Worm (Caenorhabditis elegans): ENCODE data around the gene C17H12.3.

Gene C17H12.3

ce11 chrIV:6767240-6767639 lies 28.2 kb downstream of the C17H12.3 start (continued):
- TF ChIP-seq fos-1 (tag; optimal IDR thresholded peaks at IDR 0.05) (peak; percentile 25), nhr-12 (tag; optimal IDR thresholded peaks at IDR 0.05) (no peak), sup-37 (GFP tag; optimal IDR thresholded peaks at IDR 0.05) (no peak), pag-3 (tag; optimal IDR thresholded peaks at IDR 0.05; ENCODE audit: borderline replicate concordance, insufficient read depth) (no peak), hpl-2 (GFP tag; optimal IDR thresholded peaks at IDR 0.05) (no peak), aly-2 (tag; optimal IDR thresholded peaks at IDR 0.05) (no peak), mep-1 (tag; optimal IDR thresholded peaks at IDR 0.05) (peak; percentile 54), Y116A8C.19 (tag; optimal IDR thresholded peaks at IDR 0.05; ENCODE audit: borderline replicate concordance) (no peak), nhr-47 (tag; optimal IDR thresholded peaks at IDR 0.05) (peak; percentile 42), C04F5.9 (tag; optimal IDR thresholded peaks at IDR 0.05) (no peak), mdl-1 (tag; optimal IDR thresholded peaks at IDR 0.05) (peak in 1 of 2 experiments; percentile 39), ets-5 (GFP tag; IDR thresholded peaks at IDR 0.05) (0 out of 2 replicates have a peak, but pooled peaks have one; percentile 70), ama-1 (optimal IDR thresholded peaks at IDR 0.05) (no peak), grh-1 (GFP tag; IDR thresholded peaks at IDR 0.05) (no peak), fkh-4 (tag; optimal IDR thresholded peaks at IDR 0.05; ENCODE audit: borderline replicate concordance) (no peak), ceh-8 (GFP tag; optimal IDR thresholded peaks at IDR 0.05) (no peak), F16B12.6 (tag; optimal IDR thresholded peaks at IDR 0.05) (no peak), lin-13 (GFP tag; optimal IDR thresholded peaks at IDR 0.05) (no peak), ceh-90 (tag; optimal IDR thresholded peaks at IDR 0.05) (no peak), nhr-28 (tag; optimal IDR thresholded peaks at IDR 0.05) (no peak), irx-1 (tag; optimal IDR thresholded peaks at IDR 0.05) (no peak), C34B4.2 (tag; optimal IDR thresholded peaks at IDR 0.05) (no peak), unc-62 (GFP tag; optimal IDR thresholded peaks at IDR 0.05) (no peak), elt-3 (tag; optimal IDR thresholded peaks at IDR 0.05) (no peak), zip-4 (GFP tag; optimal IDR thresholded peaks at IDR 0.05) (no peak), ztf-11 (tag; optimal IDR thresholded peaks at IDR 0.05) (no peak), tbx-2 (tag; optimal IDR thresholded peaks at IDR 0.05) (peak; percentile 58), alr-1 (tag; optimal IDR thresholded peaks at IDR 0.05; ENCODE audit: borderline replicate concordance) (no peak), ceh-82 (tag; optimal IDR thresholded peaks at IDR 0.05) (peak; percentile 18 to 75 (median 41)), efl-1 (optimal IDR thresholded peaks at IDR 0.05) (peak; percentile 52 to 58), efl-1 (GFP tag; optimal IDR thresholded peaks at IDR 0.05 in 1 of 2) (peak in 1 of 2 experiments; percentile 30), nhr-84 (tag; optimal IDR thresholded peaks at IDR 0.05) (no peak), lin-35 (GFP tag; optimal IDR thresholded peaks at IDR 0.05) (peak; percentile 42 to 46), rnt-1 (tag; optimal IDR thresholded peaks at IDR 0.05) (no peak), snu-23 (GFP tag; optimal IDR thresholded peaks at IDR 0.05) (peak; percentile 61), unc-86 (tag; optimal IDR thresholded peaks at IDR 0.05) (peak; percentile 52), nhr-71 (tag; optimal IDR thresholded peaks at IDR 0.05) (peak; percentile 75), lin-39 (tag; optimal IDR thresholded peaks at IDR 0.05) (no peak), mef-2 (tag; optimal IDR thresholded peaks at IDR 0.05) (no peak)

ce11 chrIV:6762416-6762815 lies 33.0 kb downstream of the C17H12.3 start, which contains the start of gene spd-3:
spd-3 (plus strand) TSS chrIV:6762716.
- TF ChIP-seq lin-15B (tag; optimal IDR thresholded peaks at IDR 0.05) (no peak), snpc-4 (tag; optimal IDR thresholded peaks at IDR 0.05) (no peak), nhr-90 (tag; optimal IDR thresholded peaks at IDR 0.05; ENCODE audit: poor library complexity) (no peak), lir-3 (tag; optimal IDR thresholded peaks at IDR 0.05; ENCODE audit: poor library complexity) (no peak), nhr-28 (tag; optimal IDR thresholded peaks at IDR 0.05) (no peak), nhr-71 (tag; optimal IDR thresholded peaks at IDR 0.05) (no peak), Y116A8C.19 (tag; optimal IDR thresholded peaks at IDR 0.05; ENCODE audit: borderline replicate concordance) (no peak)
